Fruit fly (Drosophila melanogaster) whole organism, adult: ENCODE measurements around the gene CG18628.

Experiments used
- CG11617 ChIP-seq: fragments of 200-800 bp; sonication (Bioruptor generic); optimal IDR thresholded peaks from 2 replicates; lab custom pipeline; 2017; ENCODE audit warnings: mild to moderate bottlenecking, missing biosample characterization, missing genetic modification reagents, missing genetic modification characterization
- CG12768 ChIP-seq: fragments of 200-800 bp; sonication (Bioruptor generic); optimal IDR thresholded peaks from 2 replicates; lab custom pipeline; 2017; ENCODE audit warnings: missing biosample characterization, missing genetic modification characterization, mild to moderate bottlenecking, moderate library complexity, missing genetic modification reagents
- CG14711 ChIP-seq: fragments of 200-800 bp; sonication (Bioruptor generic); optimal IDR thresholded peaks from 2 replicates; lab custom pipeline; 2018; ENCODE audit warnings: missing biosample characterization, mild to moderate bottlenecking, missing genetic modification characterization, moderate library complexity
- CG1620 ChIP-seq: fragments of 200-800 bp; sonication (Bioruptor generic); optimal IDR thresholded peaks from 2 replicates; lab custom pipeline; 2016; ENCODE audit warnings: missing biosample characterization, missing genetic modification characterization
- CG33017 ChIP-seq: fragments of 200-800 bp; sonication (Bioruptor generic); optimal IDR thresholded peaks from 2 replicates; lab custom pipeline; 2018; ENCODE audit warnings: missing biosample characterization, mild to moderate bottlenecking, missing genetic modification characterization, moderate library complexity
- CG5204 ChIP-seq: fragments of 200-800 bp; sonication (Bioruptor generic); optimal IDR thresholded peaks from 2 replicates; lab custom pipeline; 2016; ENCODE audit warnings: missing biosample characterization, missing genetic modification characterization
- CG7045 ChIP-seq: fragments of 200-800 bp; sonication (Bioruptor generic); optimal IDR thresholded peaks from 2 replicates; lab custom pipeline; 2017; ENCODE audit warnings: missing biosample characterization, mild to moderate bottlenecking, missing genetic modification characterization
- CG7101 ChIP-seq: fragments of 200-800 bp; sonication (Bioruptor generic); optimal IDR thresholded peaks from 2 replicates; lab custom pipeline; 2018; ENCODE audit warnings: missing biosample characterization, mild to moderate bottlenecking, missing genetic modification characterization, moderate library complexity
- Clk ChIP-seq: fragments of 200-800 bp; sonication (Bioruptor generic); optimal IDR thresholded peaks from 2 replicates; lab custom pipeline; 2017; ENCODE audit warnings: missing biosample characterization, missing genetic modification characterization
- Crg-1 ChIP-seq: fragments of 200-800 bp; sonication (Bioruptor generic); optimal IDR thresholded peaks from 2 replicates; lab custom pipeline; 2016; ENCODE audit warnings: missing biosample characterization, missing genetic modification characterization
- Hr96 ChIP-seq: fragments of 200-800 bp; sonication (Bioruptor generic); optimal IDR thresholded peaks from 2 replicates; lab custom pipeline; 2016; ENCODE audit warnings: missing biosample characterization, missing genetic modification characterization
- Mnt ChIP-seq: fragments of 200-800 bp; sonication (Bioruptor generic); optimal IDR thresholded peaks from 2 replicates; lab custom pipeline; 2016; ENCODE audit warnings: missing biosample characterization, mild to moderate bottlenecking, missing genetic modification characterization
- bab1 ChIP-seq: fragments of 200-800 bp; sonication (Bioruptor generic); optimal IDR thresholded peaks from 3 replicates; lab custom pipeline; 2019; ENCODE audit warnings: missing biosample characterization, mild to moderate bottlenecking, missing genetic modification characterization, moderate library complexity
- cic ChIP-seq: fragments of 200-800 bp; sonication (Bioruptor generic); optimal IDR thresholded peaks from 2 replicates; lab custom pipeline; 2017; ENCODE audit warnings: missing biosample characterization, mild to moderate bottlenecking, missing genetic modification characterization, moderate library complexity
- kay ChIP-seq: fragments of 200-800 bp; sonication (Bioruptor generic); peaks from one replicate; lab custom pipeline; 2016; ENCODE audit warnings: missing biosample characterization, missing genetic modification characterization, borderline replicate concordance
- ovo ChIP-seq: fragments of 200-800 bp; sonication (Bioruptor generic); optimal IDR thresholded peaks from 2 replicates; lab custom pipeline; 2016; ENCODE audit warnings: missing biosample characterization, missing genetic modification characterization
- pad ChIP-seq: fragments of 200-800 bp; sonication (Bioruptor generic); optimal IDR thresholded peaks from 3 replicates; lab custom pipeline; 2017; ENCODE audit warnings: missing biosample characterization, missing genetic modification characterization, mild to moderate bottlenecking, moderate library complexity, missing genetic modification reagents
- tj ChIP-seq: fragments of 200-800 bp; sonication (Bioruptor generic); optimal IDR thresholded peaks from 3 replicates; lab custom pipeline; 2017; ENCODE audit warnings: missing biosample characterization, mild to moderate bottlenecking, missing genetic modification characterization, moderate library complexity
- toe ChIP-seq: fragments of 200-800 bp; sonication (Bioruptor generic); optimal IDR thresholded peaks from 2 replicates; lab custom pipeline; 2016; ENCODE audit warnings: missing biosample characterization, missing genetic modification characterization

CG18628 gene

dm6 chr3L:10645965-10646364 is 6.4 kb downstream of the CG18628 start:
- no peak for TF ChIP-seq CG1620 (GFP tag; lab: Kevin White, UChicago)
- no peak for TF ChIP-seq CG5204
- TF ChIP-seq Mnt (GFP tag; lab: Kevin White, UChicago), result no peak
- TF ChIP-seq CG33017, result no peak
- no peak for TF ChIP-seq CG7045 (GFP tag; lab: Kevin White, UChicago)

- TF ChIP-seq kay (GFP tag; lab: Kevin White, UChicago), result no peak
- TF ChIP-seq Mnt (GFP tag; lab: Kevin White, UChicago), result no peak
- no peak for TF ChIP-seq CG11617 (GFP tag; lab: Kevin White, UChicago)
- TF ChIP-seq toe (GFP tag; lab: Kevin White, UChicago), result no peak
- TF ChIP-seq CG7101 (tag; lab: Kevin White, UChicago), result no peak
- TF ChIP-seq Clk (GFP tag; lab: Kevin White, UChicago), result no peak
- no peak for TF ChIP-seq CG14711
Observed at dm6 chr3L:10647158-10647557, 7.6 kb downstream of the CG18628 start.

- TF ChIP-seq Mnt (GFP tag; lab: Kevin White, UChicago) (no peak), tj (GFP tag; lab: Kevin White, UChicago) (no peak)
Observed at dm6 chr3L:10648431-10648830, 8.9 kb downstream of the CG18628 start.

dm6 chr3L:10651271-10651670 is 11.7 kb downstream of the CG18628 start:
- TF ChIP-seq pad (GFP tag; lab: Kevin White, UChicago), result no peak
- peak; percentile 95 for TF ChIP-seq tj (GFP tag; lab: Kevin White, UChicago)

- TF ChIP-seq tj (GFP tag; lab: Kevin White, UChicago) (peak; percentile 75), bab1 (GFP tag; lab: Kevin White, UChicago) (no peak), CG12768 (GFP tag; lab: Kevin White, UChicago) (no peak)
Observed at dm6 chr3L:10652487-10652886, 12.9 kb downstream of the CG18628 start.

- TF ChIP-seq kay (GFP tag; lab: Kevin White, UChicago), result peak; percentile 70
- no peak for TF ChIP-seq CG1620 (GFP tag; lab: Kevin White, UChicago)
- TF ChIP-seq CG14711, result no peak
Observed at dm6 chr3L:10654439-10654838, 14.9 kb downstream of the CG18628 start.

- TF ChIP-seq CG11617 (GFP tag; lab: Kevin White, UChicago), result no peak
- peak; percentile 22 for TF ChIP-seq cic (GFP tag; lab: Kevin White, UChicago)
- peak; percentile 53 for TF ChIP-seq Crg-1 (GFP tag; lab: Kevin White, UChicago)
- peak; percentile 39 for TF ChIP-seq CG7101 (tag; lab: Kevin White, UChicago)
- no peak for TF ChIP-seq Clk (GFP tag; lab: Kevin White, UChicago)
- TF ChIP-seq kay (GFP tag; lab: Kevin White, UChicago), result peak; percentile 85
- peak; percentile 30 for TF ChIP-seq CG7045 (GFP tag; lab: Kevin White, UChicago)
- no peak for TF ChIP-seq Hr96
- TF ChIP-seq Mnt (GFP tag; lab: Kevin White, UChicago), result peak; percentile 48
- TF ChIP-seq tj (GFP tag; lab: Kevin White, UChicago), result no peak
- peak; percentile 41 for TF ChIP-seq ovo
Observed at dm6 chr3L:10656451-10657198, 17.1 kb downstream of the CG18628 start.

DNA sequence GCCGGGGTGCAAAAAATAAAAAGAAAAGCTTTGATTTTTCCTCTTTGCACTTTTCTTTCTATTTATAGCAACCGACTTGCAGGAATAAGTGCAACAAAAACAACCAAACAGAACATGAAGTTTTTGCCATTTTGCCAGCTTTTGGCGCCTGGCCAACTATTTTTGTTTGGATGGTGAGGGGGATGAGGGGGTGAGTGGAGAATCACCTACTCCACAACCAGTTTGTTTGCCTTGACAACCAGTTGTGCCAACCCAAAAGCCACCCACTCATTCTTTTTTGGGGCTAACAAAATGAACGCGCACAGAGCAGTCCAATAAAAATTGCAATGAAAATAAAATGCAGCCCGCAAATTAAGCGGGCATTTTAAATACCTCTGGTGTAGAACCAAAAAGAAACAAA is 17.8 kb downstream of the CG18628 start:
- TF ChIP-seq CG7045 (GFP tag; lab: Kevin White, UChicago), result no peak
